Fruit fly (Drosophila melanogaster) whole organism, embryonic: ENCODE measurements around the gene CG8034.

Source experiments
- Bgb ChIP-seq: fragments of 200-800 bp; sonication (Bioruptor generic); IDR thresholded peaks from 2 replicates; pipeline ENCODE4 v1.3.6; 2022; ENCODE audit warnings: missing biosample characterization, missing genetic modification characterization; ENCODE audit not compliant: partially characterized antibody
- CG10147 ChIP-seq: fragments of 200-800 bp; sonication (Bioruptor generic); optimal IDR thresholded peaks from 2 replicates; lab custom pipeline; 2019; ENCODE audit warnings: missing biosample characterization, mild to moderate bottlenecking, missing genetic modification characterization, moderate library complexity
- CG10959 ChIP-seq: fragments of 200-800 bp; sonication (Bioruptor generic); IDR thresholded peaks from 2 replicates; pipeline ENCODE4 v1.3.6; 2022; ENCODE audit warnings: missing biosample characterization, missing genetic modification characterization
- CG11398 ChIP-seq: fragments of 200-800 bp; sonication (Bioruptor generic); optimal IDR thresholded peaks from 2 replicates; lab custom pipeline; 2016; ENCODE audit warnings: missing biosample characterization, missing genetic modification characterization
- CG11695 ChIP-seq: fragments of 200-800 bp; sonication (Bioruptor generic); IDR thresholded peaks from 3 replicates; pipeline ENCODE4 v1.3.6; 2022; ENCODE audit warnings: missing biosample characterization, missing genetic modification characterization
- CG12071 ChIP-seq: fragments of 200-800 bp; sonication (Bioruptor generic); optimal IDR thresholded peaks from 3 replicates; lab custom pipeline; 2018; ENCODE audit warnings: missing biosample characterization, mild to moderate bottlenecking, missing genetic modification characterization
- CG17359 ChIP-seq: fragments of 200-800 bp; sonication (Bioruptor generic); optimal IDR thresholded peaks from 3 replicates; lab custom pipeline; 2018; ENCODE audit warnings: missing biosample characterization, mild to moderate bottlenecking, missing genetic modification characterization, moderate library complexity
- CG17361 ChIP-seq: fragments of 200-800 bp; sonication (Bioruptor generic); IDR thresholded peaks from 3 replicates; pipeline ENCODE4 v1.3.6; 2022; ENCODE audit warnings: missing biosample characterization, missing genetic modification characterization
- CG1792 ChIP-seq: fragments of 200-800 bp; sonication (Bioruptor generic); optimal IDR thresholded peaks from 2 replicates; lab custom pipeline; 2016; ENCODE audit warnings: missing biosample characterization, missing genetic modification characterization
- CG18262 ChIP-seq: fragments of 200-800 bp; optimal IDR thresholded peaks from 3 replicates; lab custom pipeline; 2019; ENCODE audit warnings: missing biosample characterization, mild to moderate bottlenecking, missing genetic modification characterization, moderate library complexity
- CG18764 ChIP-seq: fragments of 200-800 bp; sonication (Bioruptor generic); optimal IDR thresholded peaks from 3 replicates; lab custom pipeline; 2016; ENCODE audit warnings: missing biosample characterization, missing genetic modification characterization
- CG3065 ChIP-seq: fragments of 200-800 bp; sonication (Bioruptor generic); optimal IDR thresholded peaks from 2 replicates; lab custom pipeline; 2016; ENCODE audit warnings: missing biosample characterization, missing genetic modification characterization
- CG3163 ChIP-seq: fragments of 200-800 bp; sonication (Bioruptor generic); optimal IDR thresholded peaks from 3 replicates; lab custom pipeline; 2016; ENCODE audit warnings: missing biosample characterization, missing genetic modification characterization
- CG32532 ChIP-seq: fragments of 200-800 bp; sonication (Bioruptor generic); IDR thresholded peaks from 2 replicates; pipeline ENCODE4 v1.3.6; 2022; ENCODE audit warnings: missing biosample characterization, missing genetic modification characterization
- CG34224 ChIP-seq: fragments of 200-800 bp; sonication (Bioruptor generic); IDR thresholded peaks from 3 replicates; pipeline ENCODE4 v1.3.6; 2022; ENCODE audit warnings: missing biosample characterization, missing genetic modification characterization; ENCODE audit not compliant: partially characterized antibody
- CG3995 ChIP-seq: fragments of 200-800 bp; sonication (Bioruptor generic); optimal IDR thresholded peaks from 3 replicates; lab custom pipeline; 2016; ENCODE audit warnings: missing biosample characterization, missing genetic modification characterization
- CG4854 ChIP-seq: fragments of 200-800 bp; sonication (Bioruptor generic); optimal IDR thresholded peaks from 2 replicates; lab custom pipeline; 2016; ENCODE audit warnings: missing biosample characterization, missing genetic modification characterization, inconsistent platforms
- CG6813 ChIP-seq: fragments of 200-800 bp; sonication (Bioruptor generic); optimal IDR thresholded peaks from 2 replicates; lab custom pipeline; 2017; ENCODE audit warnings: missing biosample characterization, missing genetic modification characterization, mild to moderate bottlenecking, moderate library complexity, missing genetic modification reagents
- CG7786 ChIP-seq: fragments of 200-800 bp; sonication (Bioruptor generic); optimal IDR thresholded peaks from 2 replicates; lab custom pipeline; 2016; ENCODE audit warnings: missing biosample characterization, missing genetic modification characterization
- CG7963 ChIP-seq: fragments of 200-800 bp; sonication (Bioruptor generic); IDR thresholded peaks from 3 replicates; pipeline ENCODE4 v1.3.6; 2022; ENCODE audit warnings: missing biosample characterization, missing genetic modification characterization; ENCODE audit not compliant: partially characterized antibody
- CG8388 ChIP-seq: fragments of 200-800 bp; sonication (Bioruptor generic); optimal IDR thresholded peaks from 2 replicates; lab custom pipeline; 2019; ENCODE audit warnings: missing biosample characterization, mild to moderate bottlenecking, missing genetic modification characterization, moderate library complexity
- CG9215 ChIP-seq: fragments of 200-800 bp; sonication (Bioruptor generic); IDR thresholded peaks from 2 replicates; pipeline ENCODE4 v1.3.6; 2022; ENCODE audit warnings: missing biosample characterization, missing genetic modification characterization
- CG9437 ChIP-seq: fragments of 200-800 bp; sonication (Bioruptor generic); optimal IDR thresholded peaks from 2 replicates; lab custom pipeline; 2018; ENCODE audit warnings: missing biosample characterization, mild to moderate bottlenecking, missing genetic modification characterization
- CG9932 ChIP-seq: fragments of 200-800 bp; sonication (Bioruptor generic); IDR thresholded peaks from 2 replicates; pipeline ENCODE4 v1.3.6; 2022; ENCODE audit warnings: missing biosample characterization, missing genetic modification characterization
- E2f1 ChIP-seq: fragments of 200-800 bp; sonication (Bioruptor generic); IDR thresholded peaks from 2 replicates; pipeline ENCODE4 v1.3.6; 2022; ENCODE audit warnings: missing biosample characterization, missing genetic modification characterization
- HLH3B ChIP-seq: fragments of 200-800 bp; sonication (Bioruptor generic); IDR thresholded peaks from 2 replicates; pipeline ENCODE4 v1.3.6; 2022; ENCODE audit warnings: missing biosample characterization, missing genetic modification characterization
- Hand ChIP-seq: fragments of 200-800 bp; sonication (Bioruptor generic); optimal IDR thresholded peaks from 2 replicates; lab custom pipeline; 2017; ENCODE audit warnings: mild to moderate bottlenecking, missing biosample characterization, missing genetic modification reagents, missing genetic modification characterization
- Med ChIP-seq: fragments of 200-800 bp; sonication (Bioruptor generic); peaks from one replicate; lab custom pipeline; 2016; ENCODE audit warnings: missing biosample characterization, missing genetic modification characterization, mild to moderate bottlenecking, inconsistent platforms, moderate library complexity
- Nf-YB ChIP-seq: fragments of 200-800 bp; sonication (Bioruptor generic); optimal IDR thresholded peaks from 3 replicates; lab custom pipeline; 2019; ENCODE audit warnings: missing biosample characterization, mild to moderate bottlenecking, missing genetic modification characterization, moderate library complexity
- Rx ChIP-seq: fragments of 200-800 bp; sonication (Bioruptor generic); IDR thresholded peaks from 2 replicates; pipeline ENCODE4 v1.3.6; 2022; ENCODE audit warnings: missing biosample characterization, missing genetic modification characterization
- Trl ChIP-seq, 3 experiments: fragments of >200 bp in 2 of 3; fragments of 200-800 bp in 1 of 3; sonication (Bioruptor generic) in 1 of 3; optimal IDR thresholded peaks; 2 replicates in 1 of 3; 3 replicates in 2 of 3; lab custom pipeline; 2016 to 2017; ENCODE audit warnings: missing biosample characterization in 1 of 3, missing genetic modification characterization in 1 of 3
- Xrp1 ChIP-seq: fragments of 200-800 bp; sonication (Bioruptor generic); IDR thresholded peaks from 2 replicates; pipeline ENCODE4 v1.3.6; 2022; ENCODE audit warnings: missing biosample characterization, missing genetic modification characterization
- ase ChIP-seq: fragments of 200-800 bp; sonication (Bioruptor generic); IDR thresholded peaks from 3 replicates; pipeline ENCODE4 v1.3.6; 2022; ENCODE audit warnings: missing biosample characterization, missing genetic modification characterization
- ash1 ChIP-seq: fragments of 200-800 bp; sonication (Bioruptor generic); optimal IDR thresholded peaks from 2 replicates; lab custom pipeline; 2018; ENCODE audit warnings: missing biosample characterization, mild to moderate bottlenecking, missing genetic modification characterization
- fd102C ChIP-seq: fragments of 200-800 bp; sonication (Bioruptor generic); optimal IDR thresholded peaks from 2 replicates; lab custom pipeline; 2018; ENCODE audit warnings: missing biosample characterization, mild to moderate bottlenecking, missing genetic modification characterization, moderate library complexity
- fu2 ChIP-seq: fragments of 200-800 bp; sonication (Bioruptor generic); optimal IDR thresholded peaks from 2 replicates; lab custom pipeline; 2016; ENCODE audit warnings: missing biosample characterization, missing genetic modification characterization
- gro ChIP-seq: fragments of 200-800 bp; sonication (Bioruptor generic); optimal IDR thresholded peaks from 2 replicates; lab custom pipeline; 2016; ENCODE audit warnings: missing biosample characterization, missing genetic modification characterization
- hb ChIP-seq: fragments of 200-800 bp; sonication (Bioruptor generic); IDR thresholded peaks from 3 replicates; pipeline ENCODE4 v1.3.6; 2022; ENCODE audit warnings: missing biosample characterization, missing genetic modification characterization; ENCODE audit not compliant: partially characterized antibody
- inv ChIP-seq: fragments of 200-800 bp; sonication (Bioruptor generic); IDR thresholded peaks from 2 replicates; pipeline ENCODE4 v1.3.6; 2022; ENCODE audit warnings: missing biosample characterization, missing genetic modification characterization; ENCODE audit not compliant: partially characterized antibody
- kah ChIP-seq: fragments of 200-800 bp; sonication (Bioruptor generic); optimal IDR thresholded peaks from 2 replicates; lab custom pipeline; 2018; ENCODE audit warnings: missing biosample characterization, mild to moderate bottlenecking, missing genetic modification characterization
- kay ChIP-seq: fragments of 200-800 bp; sonication (Bioruptor generic); optimal IDR thresholded peaks from 2 replicates; lab custom pipeline; 2016; ENCODE audit warnings: missing biosample characterization, missing genetic modification characterization
- knrl ChIP-seq: fragments of 200-800 bp; sonication (Bioruptor generic); IDR thresholded peaks from 3 replicates; pipeline ENCODE4 v1.3.6; 2022; ENCODE audit warnings: missing biosample characterization, missing genetic modification characterization; ENCODE audit not compliant: partially characterized antibody
- nerfin-1 ChIP-seq: fragments of 200-800 bp; sonication (Bioruptor generic); optimal IDR thresholded peaks from 3 replicates; lab custom pipeline; 2019; ENCODE audit warnings: missing biosample characterization, mild to moderate bottlenecking, missing genetic modification characterization, moderate library complexity
- pan ChIP-seq, 4 experiments: fragments of >200 bp in 3 of 4; fragments of 200-800 bp in 1 of 4; sonication (Bioruptor generic) in 1 of 4; optimal IDR thresholded peaks in 3 of 4; IDR thresholded peaks in 1 of 4; 2 replicates each; pipeline versions ENCODE4 v1.3.6 to Lab custom; 2017 to 2022; ENCODE audit warnings: missing biosample characterization in 2 of 4, missing genetic modification characterization in 2 of 4, mixed read lengths in 1 of 4
- stwl ChIP-seq: fragments of 200-800 bp; sonication (Bioruptor generic); optimal IDR thresholded peaks from 3 replicates; lab custom pipeline; 2018; ENCODE audit warnings: missing biosample characterization, mild to moderate bottlenecking, missing genetic modification characterization, moderate library complexity
- tup ChIP-seq: fragments of 200-800 bp; sonication (Bioruptor generic); optimal IDR thresholded peaks from 2 replicates; lab custom pipeline; 2016; ENCODE audit warnings: missing biosample characterization, mild to moderate bottlenecking, missing genetic modification characterization, moderate library complexity
- usp ChIP-seq: fragments of >200 bp; optimal IDR thresholded peaks from 2 replicates; lab custom pipeline; 2017; ENCODE audit warnings: missing biosample characterization, missing genetic modification characterization
- zf30C ChIP-seq: fragments of 200-800 bp; sonication (Bioruptor generic); optimal IDR thresholded peaks from 3 replicates; lab custom pipeline; 2018; ENCODE audit warnings: missing biosample characterization, mild to moderate bottlenecking, missing genetic modification characterization

CG8034 gene

dm6 chrX:19289318-19289970, 8.5 kb downstream of the CG8034 start (continued):
- TF ChIP-seq Bgb: no peak
- TF ChIP-seq CG10959 (GFP tag; lab: Robert Waterston, UW): peak; percentile 73
- TF ChIP-seq CG11398: peak; percentile 63
- TF ChIP-seq CG18764 (GFP tag; lab: Kevin White, UChicago): peak; percentile 71
- TF ChIP-seq Nf-YB (GFP tag; lab: Kevin White, UChicago): peak; percentile 70
- peak; percentile 82 for TF ChIP-seq CG4854 (GFP tag; lab: Kevin White, UChicago)
- peak; percentile 45 for TF ChIP-seq CG3065
- TF ChIP-seq zf30C (GFP tag; lab: Kevin White, UChicago): no peak
- peak; percentile 5 for TF ChIP-seq CG3995
- TF ChIP-seq Trl (optimal IDR thresholded peaks at IDR 0.05; lab: Kevin White, UChicago): no peak
- TF ChIP-seq Trl (GFP tag; optimal IDR thresholded peaks at IDR 0.05; lab: Kevin White, UChicago): peak; percentile 80
- peak; percentile 61 for TF ChIP-seq CG9932
- TF ChIP-seq CG10147 (GFP tag; lab: Kevin White, UChicago): peak; percentile 67
- no peak for TF ChIP-seq stwl (tag; lab: Kevin White, UChicago)
- peak; percentile 22 for TF ChIP-seq Hand (GFP tag; lab: Kevin White, UChicago)
- peak; percentile 17 for TF ChIP-seq fd102C (GFP tag; lab: Kevin White, UChicago)
- no peak for TF ChIP-seq CG34224 (GFP tag; lab: Robert Waterston, UW)
- TF ChIP-seq CG18262 (tag; lab: Kevin White, UChicago): peak; percentile 79
- TF ChIP-seq pan (optimal IDR thresholded peaks at IDR 0.05; lab: Kevin White, UChicago): no peak
- TF ChIP-seq pan (GFP tag; optimal IDR thresholded peaks at IDR 0.05 in 1 of 2, IDR thresholded peaks at IDR 0.05 in 1 of 2): peak in 1 of 2 experiments; percentile 95
- TF ChIP-seq CG17361 (GFP tag; lab: Robert Waterston, UW): peak; percentile 85
- TF ChIP-seq tup (GFP tag; lab: Kevin White, UChicago): peak; percentile 71
- TF ChIP-seq HLH3B (GFP tag; lab: Robert Waterston, UW): peak; percentile 93
- TF ChIP-seq nerfin-1 (tag; lab: Kevin White, UChicago): peak; percentile 83
- TF ChIP-seq fu2 (GFP tag; lab: Kevin White, UChicago): peak; percentile 47
- TF ChIP-seq CG11695 (GFP tag; lab: Robert Waterston, UW): peak; percentile 84
- TF ChIP-seq CG3163 (GFP tag; lab: Kevin White, UChicago): peak; percentile 61
- TF ChIP-seq ash1 (GFP tag; lab: Kevin White, UChicago): peak; percentile 24
- peak; percentile 85 for TF ChIP-seq kah
- peak; percentile 90 for TF ChIP-seq Rx (GFP tag; lab: Robert Waterston, UW)
- TF ChIP-seq CG7963 (GFP tag; lab: Robert Waterston, UW): no peak
- TF ChIP-seq gro (GFP tag; lab: Kevin White, UChicago): peak; percentile 58
- TF ChIP-seq usp (GFP tag; lab: Kevin White, UChicago): no peak
- TF ChIP-seq CG1792 (GFP tag; lab: Kevin White, UChicago): peak; percentile 82
- TF ChIP-seq Xrp1 (GFP tag; lab: Robert Waterston, UW): peak; percentile 92
- TF ChIP-seq CG8388 (GFP tag; lab: Kevin White, UChicago): peak; percentile 86
- TF ChIP-seq knrl (GFP tag; lab: Robert Waterston, UW): no peak
- TF ChIP-seq ase: peak; percentile 93
- peak; percentile 94 for TF ChIP-seq CG17359
- peak; percentile 92 for TF ChIP-seq CG12071 (GFP tag; lab: Kevin White, UChicago)
- no peak for TF ChIP-seq hb (GFP tag; lab: Robert Waterston, UW)
- peak; percentile 83 for TF ChIP-seq CG32532 (GFP tag; lab: Robert Waterston, UW)
- TF ChIP-seq E2f1 (GFP tag; lab: Robert Waterston, UW): peak; percentile 85
- TF ChIP-seq Med (GFP tag; lab: Kevin White, UChicago): peak; percentile 98
- peak; percentile 76 for TF ChIP-seq CG7786 (GFP tag; lab: Kevin White, UChicago)
- TF ChIP-seq CG6813: peak; percentile 82
- no peak for TF ChIP-seq inv
- peak; percentile 72 for TF ChIP-seq kay (GFP tag; lab: Kevin White, UChicago)
- peak; percentile 71 for TF ChIP-seq CG9215 (GFP tag; lab: Robert Waterston, UW)
- peak; percentile 61 for TF ChIP-seq CG9437 (GFP tag; lab: Kevin White, UChicago)
